Fruit fly (Drosophila melanogaster): ENCODE measurements around the gene CG14377.

The CG14377 gene

dm6 chr3R:13381744-13382435 is 15.7 kb upstream of the CG14377 start, which contains the start of the genes mRpS21 and Droj2 (continued):
- TF ChIP-seq nau (GFP tag; optimal IDR thresholded peaks at IDR 0.05) (no peak), CG32532 (GFP tag; IDR thresholded peaks at IDR 0.05) (peak; percentile 49; the same call in 1 of the 2 replicates), CG7786 (GFP tag; optimal IDR thresholded peaks at IDR 0.05) (peak; percentile 2), Doc3 (GFP tag; IDR thresholded peaks at IDR 0.05; ENCODE audit: partially characterized antibody) (no peak), CG13296 (GFP tag; optimal IDR thresholded peaks at IDR 0.05) (peak; percentile 37), caup (GFP tag; optimal IDR thresholded peaks at IDR 0.05; ENCODE audit: severe bottlenecking) (peak; percentile 19), knrl (GFP tag; IDR thresholded peaks at IDR 0.05; ENCODE audit: partially characterized antibody) (peak; percentile 55; the same call in 2 of the 3 replicates), CG2120 (GFP tag; optimal IDR thresholded peaks at IDR 0.05) (peak; percentile 83), CG34376 (GFP tag; optimal IDR thresholded peaks at IDR 0.05) (peak; percentile 50), esg (GFP tag; conservative IDR thresholded peaks at IDR 0.05) (peak; percentile 23; the same call in 1 of the 2 replicates), CG6791 (GFP tag; IDR thresholded peaks at IDR 0.05; ENCODE audit: partially characterized antibody) (peak; percentile 30; the same call in 2 of the 3 replicates), CG4360 (GFP tag; IDR thresholded peaks at IDR 0.05) (no peak), Taf1 (GFP tag; IDR thresholded peaks at IDR 0.05) (no peak), CG10274 (GFP tag; optimal IDR thresholded peaks at IDR 0.05) (no peak), bab2 (GFP tag; optimal IDR thresholded peaks at IDR 0.05) (no peak), CG9817 (tag; optimal IDR thresholded peaks at IDR 0.05) (peak; percentile 75), CG17361 (GFP tag; IDR thresholded peaks at IDR 0.05) (peak; percentile 77), gem (tag; optimal IDR thresholded peaks at IDR 0.05) (peak; percentile 71), CG12071 (GFP tag; optimal IDR thresholded peaks at IDR 0.05) (no peak), CG11398 (GFP tag; optimal IDR thresholded peaks at IDR 0.05) (no peak), CG8944 (GFP tag; optimal IDR thresholded peaks at IDR 0.05) (peak; percentile 36), CG6854 (GFP tag; optimal IDR thresholded peaks at IDR 0.05) (no peak), MESR4 (GFP tag; optimal IDR thresholded peaks at IDR 0.05) (peak; percentile 74), Fer3 (tag; optimal IDR thresholded peaks at IDR 0.05) (peak; percentile 47), chm (GFP tag; IDR thresholded peaks at IDR 0.05) (no peak), Mad (GFP tag; optimal IDR thresholded peaks at IDR 0.05) (peak; percentile 29), CG11247 (GFP tag; IDR thresholded peaks at IDR 0.05) (0 out of 2 replicates have a peak, but pooled peaks have one; percentile 28), HLH3B (GFP tag; IDR thresholded peaks at IDR 0.05) (peak; percentile 21; the same call in 1 of the 2 replicates), HmgZ (tag; optimal IDR thresholded peaks at IDR 0.05) (peak; percentile 66), kni (GFP tag; optimal IDR thresholded peaks at IDR 0.05) (peak; percentile 47), gsb-n (tag; optimal IDR thresholded peaks at IDR 0.05) (no peak)

- TF ChIP-seq CG1024 (GFP tag; IDR thresholded peaks at IDR 0.05) (no peak), Camta (GFP tag; optimal IDR thresholded peaks at IDR 0.05) (no peak), CG15073 (GFP tag; optimal IDR thresholded peaks at IDR 0.05) (no peak), CG13775 (GFP tag; optimal IDR thresholded peaks at IDR 0.05) (no peak), bcd (GFP tag; optimal IDR thresholded peaks at IDR 0.05) (no peak), Taf1 (GFP tag; IDR thresholded peaks at IDR 0.05) (no peak), zf30C (GFP tag; optimal IDR thresholded peaks at IDR 0.05) (peak; percentile 86), schlank (tag; optimal IDR thresholded peaks at IDR 0.05) (no peak), CG11093 (GFP tag; IDR thresholded peaks at IDR 0.05) (no peak), CG3407 (GFP tag; optimal IDR thresholded peaks at IDR 0.05) (no peak), CG1647 (GFP tag; optimal IDR thresholded peaks at IDR 0.05) (no peak), Nf-YB (GFP tag; optimal IDR thresholded peaks at IDR 0.05) (no peak), jigr1 (GFP tag; IDR thresholded peaks at IDR 0.05) (no peak), Abd-B (GFP tag; optimal IDR thresholded peaks at IDR 0.05) (no peak), CG10321 (GFP tag; IDR thresholded peaks at IDR 0.05) (peak; percentile 28; the same call in 1 of the 2 replicates), CG15601 (tag; optimal IDR thresholded peaks at IDR 0.05) (no peak), Trl (optimal IDR thresholded peaks at IDR 0.05) (peak; percentile 43 to 62), Trl (GFP tag; optimal IDR thresholded peaks at IDR 0.05) (no peak), exex (tag; optimal IDR thresholded peaks at IDR 0.05) (no peak), CG9797 (GFP tag; optimal IDR thresholded peaks at IDR 0.05) (no peak)
These were observed 14.9 kb upstream of the CG14377 start for dm6 chr3R:13382656-13383142.
